Worm (Caenorhabditis elegans): Measurements from ENCODE around the gene F43C11.8.
A peak's percentile ranks its signal among the peaks of the same experiment; 100 is the strongest.
"Not testable (repeated sequence)": the region's sequence is repeated elsewhere in the genome, so short reads cannot be mapped to it uniquely, and the experiment has no call there.

F43C11.8 gene

DNA sequence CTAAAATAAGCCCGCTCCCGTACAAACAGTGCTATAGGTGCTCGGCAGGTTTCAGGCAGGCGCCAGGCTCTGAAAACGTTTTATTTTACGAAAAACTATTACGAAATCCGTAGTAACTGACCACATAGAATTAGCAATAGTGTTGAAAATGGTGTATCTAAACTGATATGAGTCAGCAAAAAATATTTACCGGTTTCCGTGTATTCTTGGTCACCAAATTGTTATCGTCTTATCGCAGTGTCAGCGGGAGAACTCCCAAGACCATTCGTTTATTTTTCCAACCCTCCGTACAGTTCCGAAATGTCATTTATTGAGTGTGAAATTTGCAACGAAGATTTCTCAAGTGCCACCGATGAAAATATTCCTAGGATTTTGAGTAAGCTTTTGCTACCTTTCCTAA lies at the start of gene F43C11.8:
F43C11.8 (plus strand) TSS at position 301 of the 400 bp plus-strand sequence.
- TF ChIP-seq madf-6 (GFP tag; IDR thresholded peaks at IDR 0.05) (no peak), ama-1 (optimal IDR thresholded peaks at IDR 0.05) (no peak), ama-1 (GFP tag; optimal IDR thresholded peaks at IDR 0.05) (no peak), ceh-100 (GFP tag; IDR thresholded peaks at IDR 0.05) (no peak), nhr-80 (tag; optimal IDR thresholded peaks at IDR 0.05) (peak; percentile 6), F39B2.1 (GFP tag; IDR thresholded peaks at IDR 0.05) (no peak), repo-1 (tag; optimal IDR thresholded peaks at IDR 0.05) (no peak)

DNA sequence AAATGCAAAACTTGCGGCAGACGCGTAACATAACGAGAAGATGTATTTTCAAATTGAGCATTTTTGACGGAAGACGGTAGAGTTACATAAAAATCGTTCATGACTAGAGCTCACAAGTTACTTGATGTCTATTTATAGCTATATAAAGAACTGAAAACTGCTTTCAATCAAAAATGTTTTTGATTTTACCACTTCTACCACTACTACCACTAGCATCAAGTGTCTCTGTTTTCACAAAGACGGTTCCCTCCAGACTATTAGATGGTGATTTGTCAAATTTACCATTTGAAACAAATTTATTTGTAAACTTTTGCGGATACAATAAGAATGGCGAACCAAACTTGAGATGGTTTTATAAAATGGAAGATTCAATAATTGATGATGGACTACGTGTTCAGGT lies 49.7 kb upstream of the F43C11.8 start, which contains the start of gene K09F6.9:
K09F6.9 (minus strand) TSS at position 101 of the 400 bp plus-strand sequence.
- not testable (repeated sequence) for TF ChIP-seq T07F8.4 (tag; optimal IDR thresholded peaks at IDR 0.05); tbx-9 (tag; optimal IDR thresholded peaks at IDR 0.05; ENCODE audit: borderline replicate concordance); bed-1 (GFP tag; IDR thresholded peaks at IDR 0.05)

DNA sequence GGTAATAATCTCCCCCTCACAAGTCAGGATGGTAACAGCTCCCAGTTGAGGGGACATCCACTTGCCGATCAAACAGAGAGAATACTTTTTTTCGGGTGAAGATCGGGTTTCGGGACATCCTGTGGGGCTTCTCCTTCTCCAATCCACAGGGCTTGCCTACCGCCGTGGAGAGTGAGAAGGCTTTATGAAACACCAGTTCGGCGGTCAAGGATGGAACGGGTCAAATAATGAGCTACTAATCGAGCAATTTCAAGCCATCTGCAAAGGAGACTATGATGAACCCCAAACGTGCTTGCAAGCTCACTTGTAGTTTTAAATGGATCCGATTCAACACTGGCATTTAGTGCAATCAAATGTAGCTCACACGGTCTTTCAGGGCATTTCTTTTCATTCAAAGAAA lies 47.6 kb upstream of the F43C11.8 start:
- TF ChIP-seq mel-28 (tag; optimal IDR thresholded peaks at IDR 0.05; ENCODE audit: borderline replicate concordance) = no peak
- TF ChIP-seq zfh-2 (GFP tag; conservative IDR thresholded peaks at IDR 0.05) = 0 out of 2 replicates have a peak, but pooled peaks have one; percentile 26
- no peak for TF ChIP-seq let-607 (tag; optimal IDR thresholded peaks at IDR 0.05)

DNA sequence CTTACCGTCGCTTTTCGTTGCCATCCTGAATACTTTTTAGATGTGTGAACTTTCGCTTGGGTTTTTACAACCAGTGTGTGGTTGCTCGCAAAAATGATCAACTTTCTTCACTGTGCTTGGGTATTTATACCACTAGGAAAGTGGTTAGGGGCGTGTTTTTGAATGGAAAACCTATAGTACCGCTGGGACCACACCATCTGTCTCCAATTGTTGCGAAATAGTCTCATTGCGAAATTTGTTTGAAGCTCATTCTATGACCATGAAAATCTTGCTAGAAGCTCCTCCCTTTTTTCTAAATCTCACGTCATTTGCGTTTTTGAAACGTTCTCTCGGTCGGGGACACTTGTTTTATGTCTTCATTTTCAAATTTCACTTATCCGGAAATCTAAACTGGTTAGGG lies 43.5 kb upstream of the F43C11.8 start, which contains the start of the genes K09F6.10 and K09F6.13:
K09F6.10 (minus strand) TSS at position 86 of the 400 bp plus-strand sequence.
K09F6.13 (plus strand) TSS at position 317 of the 400 bp plus-strand sequence.
- no peak for TF ChIP-seq hrde-1 (tag; optimal IDR thresholded peaks at IDR 0.05; ENCODE audit: borderline replicate concordance)
- peak; percentile 80 for TF ChIP-seq cebp-1 (GFP tag; IDR thresholded peaks at IDR 0.05)
- peak; percentile 91 for TF ChIP-seq cebp-1 (tag; optimal IDR thresholded peaks at IDR 0.05)

- TF ChIP-seq hlh-26 (GFP tag; conservative IDR thresholded peaks at IDR 0.05) (no peak), gei-17 (GFP tag; optimal IDR thresholded peaks at IDR 0.05) (no peak), B0019.2 (GFP tag; conservative IDR thresholded peaks at IDR 0.05) (no peak), cebp-1 (GFP tag; IDR thresholded peaks at IDR 0.05) (peak; percentile 94), cebp-1 (tag; optimal IDR thresholded peaks at IDR 0.05) (peak; percentile 99), sptf-2 (GFP tag; optimal IDR thresholded peaks at IDR 0.05) (no peak), C17E4.6 (GFP tag; IDR thresholded peaks at IDR 0.05) (no peak), K12H6.12 (tag; optimal IDR thresholded peaks at IDR 0.05) (peak; percentile 18)
Measured at ce11 chrII:2289441-2289840, 42.9 kb upstream of the F43C11.8 start.

ce11 chrII:2292027-2292426 lies 40.3 kb upstream of the F43C11.8 start, which contains the start of gene K09F6.7:
K09F6.7 (minus strand) TSS chrII:2292127.
- TF ChIP-seq ZK185.1 (tag; optimal IDR thresholded peaks at IDR 0.05; ENCODE audit: poor library complexity, severe bottlenecking) (no peak), gei-17 (GFP tag; optimal IDR thresholded peaks at IDR 0.05) (no peak), let-526 (GFP tag; IDR thresholded peaks at IDR 0.05) (no peak), dpl-1 (GFP tag; optimal IDR thresholded peaks at IDR 0.05) (no peak), C06A6.2 (GFP tag; conservative IDR thresholded peaks at IDR 0.05) (no peak), bed-2 (GFP tag; IDR thresholded peaks at IDR 0.05) (no peak), F33H1.4 (GFP tag; IDR thresholded peaks at IDR 0.05) (no peak), F23B12.7 (tag; optimal IDR thresholded peaks at IDR 0.05; ENCODE audit: insufficient read depth) (no peak), madf-10 (tag; optimal IDR thresholded peaks at IDR 0.05) (no peak), tlf-1 (GFP tag; optimal IDR thresholded peaks at IDR 0.05) (no peak), F57A8.1 (GFP tag; optimal IDR thresholded peaks at IDR 0.05) (no peak), nhr-27 (tag; optimal IDR thresholded peaks at IDR 0.05) (no peak), nfyb-1 (GFP tag; IDR thresholded peaks at IDR 0.05) (no peak), snpc-1.3 (tag; optimal IDR thresholded peaks at IDR 0.05; ENCODE audit: insufficient read depth) (no peak), let-607 (tag; optimal IDR thresholded peaks at IDR 0.05) (no peak), hmg-20 (GFP tag; IDR thresholded peaks at IDR 0.05) (no peak)

Data from whole organism, young adult.